Fruit fly (Drosophila melanogaster) whole organism, embryonic: Measurements from ENCODE around the gene papi.

Source experiments
- Abd-B ChIP-seq: fragments of 200-800 bp; sonication (Bioruptor generic); optimal IDR thresholded peaks from 2 replicates; lab custom pipeline; 2018; ENCODE audit warnings: missing biosample characterization, mild to moderate bottlenecking, missing genetic modification characterization, moderate library complexity
- Atf6 ChIP-seq: fragments of 200-800 bp; sonication (Bioruptor generic); IDR thresholded peaks from 2 replicates; pipeline ENCODE4 v1.3.6; 2022; ENCODE audit warnings: missing biosample characterization, missing genetic modification characterization
- Awh ChIP-seq: fragments of 200-800 bp; sonication (Bioruptor generic); IDR thresholded peaks from 2 replicates; pipeline ENCODE4, ENCODE4 v1.3.6; 2022; ENCODE audit warnings: missing biosample characterization, missing genetic modification characterization
- B-H1 ChIP-seq: fragments of 200-800 bp; sonication (Bioruptor generic); IDR thresholded peaks from 3 replicates; pipeline ENCODE4 v1.3.6; 2022; ENCODE audit warnings: missing biosample characterization, missing genetic modification characterization
- C15 ChIP-seq: fragments of 200-800 bp; sonication (Bioruptor generic); IDR thresholded peaks from 3 replicates; pipeline ENCODE4 v1.3.6; 2022; ENCODE audit warnings: missing biosample characterization, missing genetic modification characterization
- CG10267 ChIP-seq: fragments of 200-800 bp; sonication (Bioruptor generic); optimal IDR thresholded peaks from 2 replicates; lab custom pipeline; 2018; ENCODE audit warnings: missing biosample characterization, mild to moderate bottlenecking, missing genetic modification characterization, moderate library complexity
- CG11085 ChIP-seq: fragments of 200-800 bp; sonication (Bioruptor generic); IDR thresholded peaks from 2 replicates; pipeline ENCODE4 v1.3.6; 2022; ENCODE audit warnings: missing biosample characterization, missing genetic modification characterization
- CG11398 ChIP-seq: fragments of 200-800 bp; sonication (Bioruptor generic); optimal IDR thresholded peaks from 2 replicates; lab custom pipeline; 2016; ENCODE audit warnings: missing biosample characterization, missing genetic modification characterization
- CG1233 ChIP-seq: fragments of 200-800 bp; sonication (Bioruptor generic); optimal IDR thresholded peaks from 4 replicates; lab custom pipeline; 2018; ENCODE audit warnings: missing biosample characterization, mild to moderate bottlenecking, missing genetic modification characterization
- CG13624 ChIP-seq: fragments of 200-800 bp; sonication (Bioruptor generic); optimal IDR thresholded peaks from 2 replicates; lab custom pipeline; 2016; ENCODE audit warnings: missing biosample characterization, missing genetic modification characterization
- CG1602 ChIP-seq: fragments of 200-800 bp; sonication (Bioruptor generic); optimal IDR thresholded peaks from 3 replicates; lab custom pipeline; 2016; ENCODE audit warnings: missing biosample characterization, missing genetic modification characterization
- CG16863 ChIP-seq: fragments of 200-800 bp; sonication (Bioruptor generic); optimal IDR thresholded peaks from 3 replicates; lab custom pipeline; 2016; ENCODE audit warnings: missing biosample characterization, missing genetic modification characterization
- CG17359 ChIP-seq: fragments of 200-800 bp; sonication (Bioruptor generic); optimal IDR thresholded peaks from 3 replicates; lab custom pipeline; 2018; ENCODE audit warnings: missing biosample characterization, mild to moderate bottlenecking, missing genetic modification characterization, moderate library complexity
- CG18476 ChIP-seq: fragments of 200-800 bp; sonication (Bioruptor generic); optimal IDR thresholded peaks from 2 replicates; lab custom pipeline; 2016; ENCODE audit warnings: missing biosample characterization, mild to moderate bottlenecking, missing genetic modification characterization
- CG30431 ChIP-seq: fragments of 200-800 bp; sonication (Bioruptor generic); optimal IDR thresholded peaks from 2 replicates; lab custom pipeline; 2017; ENCODE audit warnings: missing biosample characterization, missing genetic modification characterization
- CG34422 ChIP-seq: fragments of 200-800 bp; sonication (Bioruptor generic); IDR thresholded peaks from 3 replicates; pipeline ENCODE4 v1.3.6; 2022; ENCODE audit warnings: missing biosample characterization, missing genetic modification characterization
- CG6689 ChIP-seq: fragments of 200-800 bp; sonication (Bioruptor generic); IDR thresholded peaks from 2 replicates; pipeline ENCODE4 v1.3.6; 2022; ENCODE audit warnings: missing biosample characterization, missing genetic modification characterization
- CG8290 ChIP-seq, 3 experiments: fragments of 200-800 bp; sonication (Bioruptor generic); optimal IDR thresholded peaks; 2 replicates each; lab custom pipeline; 2016 to 2019; ENCODE audit warnings: missing biosample characterization in 3 of 3, missing genetic modification characterization in 3 of 3, mild to moderate bottlenecking in 2 of 3, moderate library complexity in 1 of 3
- CG8359 ChIP-seq: fragments of 200-800 bp; sonication (Bioruptor generic); optimal IDR thresholded peaks from 2 replicates; lab custom pipeline; 2017; ENCODE audit warnings: missing biosample characterization, mild to moderate bottlenecking, missing genetic modification characterization, borderline replicate concordance
- CHES-1-like ChIP-seq: fragments of 200-800 bp; sonication (Bioruptor generic); optimal IDR thresholded peaks from 2 replicates; lab custom pipeline; 2016; ENCODE audit warnings: missing biosample characterization, missing genetic modification characterization
- E2f1 ChIP-seq: fragments of 200-800 bp; sonication (Bioruptor generic); IDR thresholded peaks from 2 replicates; pipeline ENCODE4 v1.3.6; 2022; ENCODE audit warnings: missing biosample characterization, missing genetic modification characterization
- GATAe ChIP-seq: fragments of 200-800 bp; sonication (Bioruptor generic); conservative IDR thresholded peaks from 2 replicates; pipeline ENCODE4 v1.3.6; 2022; ENCODE audit warnings: missing biosample characterization, missing genetic modification characterization
- HLH54F ChIP-seq: fragments of 200-800 bp; sonication (Bioruptor generic); optimal IDR thresholded peaks from 3 replicates; lab custom pipeline; 2016; ENCODE audit warnings: missing biosample characterization, missing genetic modification characterization
- Hey ChIP-seq: fragments of 200-800 bp; sonication (Bioruptor generic); optimal IDR thresholded peaks from 3 replicates; lab custom pipeline; 2018; ENCODE audit warnings: missing biosample characterization, mild to moderate bottlenecking, missing genetic modification characterization
- HmgZ ChIP-seq: fragments of 200-800 bp; sonication (Bioruptor generic); optimal IDR thresholded peaks from 2 replicates; lab custom pipeline; 2018; ENCODE audit warnings: missing biosample characterization, mild to moderate bottlenecking, missing genetic modification characterization
- MESR4 ChIP-seq: fragments of 200-800 bp; sonication (Bioruptor generic); optimal IDR thresholded peaks from 2 replicates; lab custom pipeline; 2018; ENCODE audit warnings: missing biosample characterization, mild to moderate bottlenecking, missing genetic modification characterization, moderate library complexity
- Mad ChIP-seq: fragments of 200-800 bp; sonication (Bioruptor generic); optimal IDR thresholded peaks from 2 replicates; lab custom pipeline; 2016; ENCODE audit warnings: missing biosample characterization, missing genetic modification characterization
- Med ChIP-seq: fragments of 200-800 bp; sonication (Bioruptor generic); peaks from one replicate; lab custom pipeline; 2016; ENCODE audit warnings: missing biosample characterization, missing genetic modification characterization, mild to moderate bottlenecking, inconsistent platforms, moderate library complexity
- Sox102F ChIP-seq: fragments of 200-800 bp; sonication (Bioruptor generic); optimal IDR thresholded peaks from 2 replicates; lab custom pipeline; 2018; ENCODE audit warnings: missing biosample characterization, mild to moderate bottlenecking, missing genetic modification characterization, moderate library complexity
- Spps ChIP-seq: fragments of 200-800 bp; sonication (Bioruptor generic); optimal IDR thresholded peaks from 2 replicates; lab custom pipeline; 2018; ENCODE audit warnings: missing biosample characterization, mild to moderate bottlenecking, missing genetic modification characterization
- Ssrp ChIP-seq: fragments of 200-800 bp; sonication (Bioruptor generic); optimal IDR thresholded peaks from 2 replicates; lab custom pipeline; 2018; ENCODE audit warnings: missing biosample characterization, mild to moderate bottlenecking, missing genetic modification characterization, moderate library complexity
- Stat92E ChIP-seq, 3 experiments: fragments of >200 bp in 2 of 3; fragments of 200-800 bp in 1 of 3; sonication (Bioruptor generic) in 1 of 3; optimal IDR thresholded peaks; 2 replicates each; lab custom pipeline; 2017 to 2019; ENCODE audit warnings: missing biosample characterization in 3 of 3, missing genetic modification characterization in 3 of 3, mild to moderate bottlenecking in 1 of 3, moderate library complexity in 1 of 3
- Trl ChIP-seq, 3 experiments: fragments of >200 bp in 2 of 3; fragments of 200-800 bp in 1 of 3; sonication (Bioruptor generic) in 1 of 3; optimal IDR thresholded peaks; 2 replicates in 1 of 3; 3 replicates in 2 of 3; lab custom pipeline; 2016 to 2017; ENCODE audit warnings: missing biosample characterization in 1 of 3, missing genetic modification characterization in 1 of 3
- bbx ChIP-seq: fragments of 200-800 bp; sonication (Bioruptor generic); IDR thresholded peaks from 2 replicates; pipeline ENCODE4 v1.3.6; 2022; ENCODE audit warnings: missing biosample characterization, missing genetic modification characterization; ENCODE audit not compliant: partially characterized antibody
- dmrt99B ChIP-seq: fragments of 200-800 bp; sonication (Bioruptor generic); optimal IDR thresholded peaks from 2 replicates; lab custom pipeline; 2018; ENCODE audit warnings: missing biosample characterization, mild to moderate bottlenecking, missing genetic modification characterization, moderate library complexity
- ewg ChIP-seq: fragments of 200-800 bp; sonication (Bioruptor generic); optimal IDR thresholded peaks from 3 replicates; lab custom pipeline; 2017; ENCODE audit warnings: mild to moderate bottlenecking, missing biosample characterization, missing genetic modification reagents, missing genetic modification characterization
- ham ChIP-seq: fragments of 200-800 bp; sonication (Bioruptor generic); IDR thresholded peaks from 2 replicates; pipeline ENCODE4 v1.3.6; 2022; ENCODE audit warnings: missing biosample characterization, missing genetic modification characterization
- hbn ChIP-seq: fragments of 200-800 bp; sonication (Bioruptor generic); IDR thresholded peaks from 2 replicates; pipeline ENCODE4 v1.3.6; 2022; ENCODE audit warnings: missing biosample characterization, missing genetic modification characterization; ENCODE audit not compliant: partially characterized antibody
- jumu ChIP-seq: fragments of 200-800 bp; sonication (Bioruptor generic); optimal IDR thresholded peaks from 3 replicates; lab custom pipeline; 2016; ENCODE audit warnings: missing biosample characterization, missing genetic modification characterization
- luna ChIP-seq: fragments of 200-800 bp; sonication (Bioruptor generic); optimal IDR thresholded peaks from 2 replicates; lab custom pipeline; 2016; ENCODE audit warnings: missing biosample characterization, missing genetic modification characterization
- peb ChIP-seq: fragments of 200-800 bp; sonication (Bioruptor generic); IDR thresholded peaks from 2 replicates; pipeline ENCODE4 v1.3.6; 2022; ENCODE audit warnings: missing biosample characterization, missing genetic modification characterization
- pfk ChIP-seq: fragments of 200-800 bp; sonication (Bioruptor generic); optimal IDR thresholded peaks from 2 replicates; lab custom pipeline; 2018; ENCODE audit warnings: missing biosample characterization, mild to moderate bottlenecking, missing genetic modification characterization, moderate library complexity
- seq ChIP-seq: fragments of 200-800 bp; sonication (Bioruptor generic); IDR thresholded peaks from 2 replicates; pipeline ENCODE4 v1.3.6; 2022; ENCODE audit warnings: missing biosample characterization, missing genetic modification characterization
- sisA ChIP-seq: fragments of 200-800 bp; sonication (Bioruptor generic); IDR thresholded peaks from 2 replicates; pipeline ENCODE4 v1.3.6; 2022; ENCODE audit warnings: missing biosample characterization, missing genetic modification characterization
- slou ChIP-seq: fragments of 200-800 bp; sonication (Bioruptor generic); optimal IDR thresholded peaks from 3 replicates; lab custom pipeline; 2016; ENCODE audit warnings: missing biosample characterization, missing genetic modification characterization
- tap ChIP-seq: fragments of 200-800 bp; optimal IDR thresholded peaks from 3 replicates; lab custom pipeline; 2019; ENCODE audit warnings: missing biosample characterization, mild to moderate bottlenecking, missing genetic modification characterization, moderate library complexity
- tgo ChIP-seq: fragments of 200-800 bp; sonication (Bioruptor generic); IDR thresholded peaks from 3 replicates; pipeline ENCODE4 v1.3.6; 2022; ENCODE audit warnings: missing biosample characterization, missing genetic modification characterization
- vvl ChIP-seq: fragments of 200-800 bp; sonication (Bioruptor generic); IDR thresholded peaks from 2 replicates; pipeline ENCODE4 v1.3.6; 2022; ENCODE audit warnings: missing biosample characterization, missing genetic modification characterization
- zfh1 ChIP-seq: fragments of 200-800 bp; sonication (Bioruptor generic); IDR thresholded peaks from 3 replicates; pipeline ENCODE4 v1.3.6; 2022; ENCODE audit warnings: missing biosample characterization, missing genetic modification characterization

Gene papi

dm6 chr2L:2198613-2199432, 21.7 kb upstream of the papi start (continued):
- TF ChIP-seq CG6689 (GFP tag; lab: Robert Waterston, UW) (no peak), CG1602 (GFP tag; lab: Kevin White, UChicago) (peak; percentile 86), B-H1 (GFP tag; lab: Robert Waterston, UW) (no peak), ham (GFP tag; lab: Robert Waterston, UW) (no peak), bbx (GFP tag; lab: Robert Waterston, UW) (no peak), Spps (tag; lab: Kevin White, UChicago) (peak; percentile 82), ewg (GFP tag; lab: Kevin White, UChicago) (peak; percentile 81), Med (peak; percentile 98), GATAe (no peak), pfk (GFP tag; lab: Kevin White, UChicago) (peak; percentile 51), CG16863 (GFP tag; lab: Kevin White, UChicago) (peak; percentile 85), C15 (GFP tag; lab: Robert Waterston, UW) (no peak), CG1233 (GFP tag; lab: Kevin White, UChicago) (peak; percentile 75), dmrt99B (tag; lab: Kevin White, UChicago) (peak; percentile 88), Atf6 (GFP tag; lab: Robert Waterston, UW) (no peak), Stat92E (GFP tag; optimal IDR thresholded peaks at IDR 0.05; lab: Kevin White, UChicago) (no peak), CG13624 (GFP tag; lab: Kevin White, UChicago) (peak; percentile 81), Ssrp (tag; lab: Kevin White, UChicago) (peak; percentile 86), tgo (no peak), CG11085 (GFP tag; lab: Robert Waterston, UW) (no peak), Mad (GFP tag; lab: Kevin White, UChicago) (peak; percentile 76), slou (GFP tag; lab: Kevin White, UChicago) (no peak), tap (tag; lab: Kevin White, UChicago) (peak; percentile 74), sisA (GFP tag; lab: Robert Waterston, UW) (no peak), luna (GFP tag; lab: Kevin White, UChicago) (no peak), CG10267 (tag; lab: Kevin White, UChicago) (peak; percentile 77), E2f1 (GFP tag; lab: Robert Waterston, UW) (no peak), CG18476 (GFP tag; lab: Kevin White, UChicago) (peak; percentile 83), HLH54F (GFP tag; lab: Kevin White, UChicago) (peak; percentile 78), peb (GFP tag; lab: Robert Waterston, UW) (no peak), CG8290 (GFP tag; optimal IDR thresholded peaks at IDR 0.05; lab: Kevin White, UChicago) (peak; percentile 45), CG8290 (tag; optimal IDR thresholded peaks at IDR 0.05; lab: Kevin White, UChicago) (peak; percentile 4 to 88), CG17359 (tag; lab: Kevin White, UChicago) (peak; percentile 90), Hey (tag; lab: Kevin White, UChicago) (peak; percentile 93), Awh (GFP tag; lab: Robert Waterston, UW) (no peak), hbn (no peak), CG34422 (GFP tag; lab: Robert Waterston, UW) (no peak), seq (GFP tag; lab: Robert Waterston, UW) (no peak), jumu (GFP tag; lab: Kevin White, UChicago) (peak; percentile 90), Abd-B (GFP tag; lab: Kevin White, UChicago) (peak; percentile 80), Sox102F (GFP tag; lab: Kevin White, UChicago) (peak; percentile 89), MESR4 (GFP tag; lab: Kevin White, UChicago) (peak; percentile 9), vvl (GFP tag; lab: Robert Waterston, UW) (no peak), Trl (optimal IDR thresholded peaks at IDR 0.05; lab: Kevin White, UChicago) (no peak), Trl (GFP tag; optimal IDR thresholded peaks at IDR 0.05; lab: Kevin White, UChicago) (peak; percentile 90), HmgZ (tag; lab: Kevin White, UChicago) (peak; percentile 79), CG11398 (GFP tag; lab: Kevin White, UChicago) (peak; percentile 83), CHES-1-like (GFP tag; lab: Kevin White, UChicago) (peak; percentile 80), CG30431 (peak; percentile 86), zfh1 (GFP tag; lab: Robert Waterston, UW) (no peak), CG8359 (GFP tag; lab: Kevin White, UChicago) (peak; percentile 73)
